Worm (Caenorhabditis elegans): ENCODE results near the gene cdc-42.

The cdc-42 gene

DNA sequence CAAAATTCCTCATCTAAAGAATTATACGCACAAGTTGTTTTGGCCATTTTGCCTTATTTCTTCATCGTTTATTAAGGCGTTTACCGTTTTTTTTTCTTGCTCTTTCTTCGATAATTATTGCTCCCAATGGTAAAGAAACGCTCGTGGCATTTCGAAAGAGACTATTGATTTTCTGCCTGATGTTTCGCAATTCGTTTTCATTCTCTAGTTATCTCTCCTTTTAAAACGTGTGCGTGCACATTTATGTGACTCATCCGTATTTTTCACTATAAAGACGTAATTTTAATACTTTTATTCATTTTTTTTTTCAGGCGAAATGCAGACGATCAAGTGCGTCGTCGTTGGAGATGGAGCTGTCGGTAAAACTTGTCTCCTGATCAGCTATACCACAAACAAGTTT is at the start of gene cdc-42:
Gene cdc-42 (plus strand): TSS at position 312 of the 400 bp plus-strand sequence.
- TF ChIP-seq unc-62 (GFP tag; optimal IDR thresholded peaks at IDR 0.05) = no peak

DNA sequence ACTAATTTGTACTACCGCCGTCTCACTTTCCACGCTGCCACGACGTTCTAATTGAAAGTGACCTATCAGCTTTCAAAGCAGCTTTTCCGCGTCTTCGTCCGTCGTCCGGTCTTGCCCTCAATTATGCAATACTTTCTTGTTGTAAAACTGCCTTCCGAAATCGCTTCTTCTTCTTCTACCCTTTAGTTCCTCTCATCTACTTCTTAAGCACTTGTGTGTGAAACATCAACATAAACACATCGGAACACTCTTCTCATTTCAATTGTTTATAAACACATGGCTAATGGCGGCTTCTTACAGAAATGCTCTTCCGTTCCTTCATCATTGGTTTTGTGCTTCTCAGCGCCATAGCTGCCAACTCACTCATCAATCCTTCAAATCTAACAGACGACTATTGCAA is 45.9 kb upstream of the cdc-42 start, which contains the start of gene F35D2.3:
Gene F35D2.3 (plus strand): TSS at position 301 of the 400 bp plus-strand sequence.
- no peak for TF ChIP-seq unc-62 (GFP tag; optimal IDR thresholded peaks at IDR 0.05)

DNA sequence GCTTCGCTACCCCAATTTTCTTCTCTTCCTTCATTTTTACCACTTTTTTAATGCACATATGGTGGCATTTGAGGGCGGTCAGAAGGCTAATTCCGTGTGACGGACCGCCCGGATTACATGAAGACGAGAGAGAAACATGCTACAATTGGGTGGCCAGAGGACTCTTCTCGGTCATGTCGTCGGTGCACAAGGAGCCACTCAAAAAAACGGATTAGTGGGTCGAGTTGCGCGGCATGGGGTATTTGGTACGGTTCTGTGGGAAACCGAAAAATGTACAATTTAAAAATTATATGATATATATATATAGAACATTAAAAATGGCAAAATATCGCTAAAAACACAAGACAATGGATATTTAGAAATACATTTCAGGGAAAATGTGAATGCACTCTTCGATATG is 45.4 kb upstream of the cdc-42 start:
- no peak for TF ChIP-seq unc-62 (GFP tag; optimal IDR thresholded peaks at IDR 0.05)

DNA sequence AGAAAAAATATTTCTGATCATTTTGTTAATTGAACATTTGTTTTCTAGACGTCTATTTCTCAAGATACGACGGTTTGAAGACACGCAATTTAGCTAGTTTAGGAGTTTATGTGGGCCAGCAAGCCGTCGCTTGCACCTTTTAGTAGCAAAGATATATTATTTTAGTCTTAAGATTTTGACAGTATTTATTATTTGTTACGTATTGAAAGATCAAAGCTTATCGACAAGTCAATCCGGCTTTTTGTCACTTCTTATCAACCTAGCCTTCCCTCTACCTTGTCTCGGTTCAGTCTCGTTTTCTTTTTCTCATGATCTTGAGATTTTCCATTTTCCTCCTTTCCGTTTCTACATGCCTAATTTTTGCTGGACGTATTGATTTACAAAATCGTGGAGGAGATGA is 42.1 kb upstream of the cdc-42 start, which contains the start of gene F35D2.2:
Gene F35D2.2 (plus strand): TSS at position 301 of the 400 bp plus-strand sequence.
- TF ChIP-seq unc-62 (GFP tag; optimal IDR thresholded peaks at IDR 0.05) = no peak

DNA sequence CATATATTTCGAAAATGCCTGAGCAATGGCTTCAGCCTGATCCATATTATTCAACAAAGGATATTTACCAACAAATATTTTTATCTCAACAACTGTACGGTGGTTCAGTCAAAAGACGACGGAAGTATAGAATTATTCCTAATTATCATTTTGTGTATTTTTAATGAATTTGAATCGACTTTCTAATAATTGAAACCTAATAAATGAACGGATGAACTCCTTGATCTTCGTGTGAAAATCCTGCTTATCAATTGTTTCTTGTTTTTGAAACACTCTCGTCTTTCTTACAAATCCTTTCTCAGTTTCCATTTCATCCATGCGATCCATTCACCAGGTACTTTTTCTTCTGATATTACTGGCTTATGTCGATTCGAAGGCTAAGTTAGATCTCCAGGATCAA is 40.6 kb upstream of the cdc-42 start, which contains the start of gene F35D2.1:
Gene F35D2.1 (plus strand): TSS at position 301 of the 400 bp plus-strand sequence.
- no peak for TF ChIP-seq unc-62 (GFP tag; optimal IDR thresholded peaks at IDR 0.05)

DNA sequence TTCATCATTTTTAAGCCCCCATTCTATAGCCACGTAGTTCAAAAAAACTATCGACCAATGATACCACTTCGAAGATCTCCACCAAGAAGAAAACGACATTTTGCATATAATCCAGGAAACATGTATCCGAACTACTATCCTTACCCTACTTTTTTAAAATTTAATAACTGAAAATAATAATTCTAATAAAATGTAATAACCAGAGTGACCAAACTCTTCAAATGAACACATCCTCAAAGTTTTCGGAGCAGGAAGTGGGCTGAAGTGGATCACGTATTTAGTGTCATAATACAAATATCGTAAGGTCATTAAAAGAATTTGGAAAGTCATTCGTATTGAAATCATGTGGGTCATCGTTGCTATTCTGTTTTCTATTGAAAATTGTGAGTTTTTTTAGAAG is 38.8 kb upstream of the cdc-42 start, which contains the start of gene F35D2.6:
Gene F35D2.6 (plus strand): TSS at position 301 of the 400 bp plus-strand sequence.
- TF ChIP-seq unc-62 (GFP tag; optimal IDR thresholded peaks at IDR 0.05) = no peak

DNA sequence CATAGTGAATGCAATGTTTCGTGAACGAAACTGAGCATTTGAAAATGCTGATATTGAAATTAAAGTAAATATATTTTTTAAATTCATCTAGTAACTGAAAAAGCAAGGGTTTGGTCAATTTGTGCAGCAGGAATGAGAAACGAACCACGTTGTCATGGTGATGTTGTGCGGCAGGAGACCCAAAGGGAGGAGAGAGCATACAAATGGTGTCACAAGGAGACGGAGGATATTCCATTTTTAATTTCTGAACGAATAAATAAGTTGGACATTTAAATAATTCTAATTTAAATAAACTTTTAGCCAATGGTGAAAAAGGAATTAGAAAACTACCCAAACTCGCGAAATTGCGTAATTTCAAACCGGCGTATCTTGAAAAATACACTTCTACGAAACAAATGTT is 32.7 kb upstream of the cdc-42 start, which contains the start of gene mks-3:
Gene mks-3 (minus strand): TSS at position 101 of the 400 bp plus-strand sequence.
- no peak for TF ChIP-seq unc-62 (GFP tag; optimal IDR thresholded peaks at IDR 0.05)

DNA sequence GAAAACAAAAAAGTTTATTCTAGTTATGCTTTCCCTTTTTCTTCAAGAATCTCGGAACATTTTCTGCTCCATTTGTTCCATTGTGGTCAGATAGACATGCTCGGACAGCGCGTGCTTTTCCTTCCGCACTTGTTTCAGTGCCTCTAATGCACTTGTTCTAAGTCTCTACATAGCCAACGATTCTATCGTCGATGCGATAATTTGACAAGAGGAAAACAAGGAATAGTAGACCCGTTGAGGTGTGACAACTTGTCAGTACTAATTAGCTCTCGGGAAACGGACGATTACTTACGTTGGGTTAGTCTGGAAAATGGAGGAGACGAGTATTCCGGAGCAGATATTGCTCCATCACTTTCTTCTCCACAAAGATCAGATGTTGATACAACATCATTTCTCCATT is 28.0 kb upstream of the cdc-42 start:
- TF ChIP-seq unc-62 (GFP tag; optimal IDR thresholded peaks at IDR 0.05) = no peak

DNA sequence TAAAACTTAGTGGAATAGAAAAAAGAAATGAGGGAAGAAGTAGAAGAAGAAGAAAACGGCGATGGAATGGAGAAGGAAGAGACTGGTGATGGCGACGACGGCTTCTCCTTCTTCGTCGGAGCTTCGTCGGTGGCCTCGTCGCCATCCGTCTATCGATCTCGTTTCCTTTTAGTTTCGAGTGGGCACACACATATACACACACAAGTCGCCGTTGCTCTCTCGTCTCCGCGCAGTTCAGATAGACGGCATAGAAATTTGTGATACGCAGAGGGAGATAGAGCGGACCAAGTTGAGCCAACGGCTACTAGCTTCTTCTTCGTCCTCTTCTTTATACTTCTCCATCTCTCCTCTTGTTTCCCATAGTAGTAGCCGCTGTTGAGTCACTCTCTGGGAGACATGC is 23.0 kb upstream of the cdc-42 start:
- no peak for TF ChIP-seq unc-62 (GFP tag; optimal IDR thresholded peaks at IDR 0.05)

DNA sequence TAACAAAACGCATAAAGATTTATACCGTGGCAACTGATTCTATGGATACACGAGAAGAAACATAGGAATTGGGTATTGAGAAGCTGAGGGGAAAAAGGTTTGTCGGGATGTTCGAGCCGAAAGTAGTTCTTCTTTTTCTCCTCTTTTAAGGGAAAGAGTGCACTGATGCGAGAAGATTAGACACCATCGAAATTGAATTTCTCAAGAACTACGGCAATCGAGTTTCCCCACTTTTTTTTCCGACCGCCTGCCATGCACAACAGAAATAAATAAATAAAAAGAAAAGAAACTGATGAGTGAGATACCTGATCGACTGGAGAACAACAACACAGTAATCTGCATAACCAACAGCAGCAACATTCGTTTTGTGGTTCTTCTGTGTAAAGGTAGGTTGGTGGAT is 22.0 kb upstream of the cdc-42 start:
- no peak for TF ChIP-seq unc-62 (GFP tag; optimal IDR thresholded peaks at IDR 0.05)

DNA sequence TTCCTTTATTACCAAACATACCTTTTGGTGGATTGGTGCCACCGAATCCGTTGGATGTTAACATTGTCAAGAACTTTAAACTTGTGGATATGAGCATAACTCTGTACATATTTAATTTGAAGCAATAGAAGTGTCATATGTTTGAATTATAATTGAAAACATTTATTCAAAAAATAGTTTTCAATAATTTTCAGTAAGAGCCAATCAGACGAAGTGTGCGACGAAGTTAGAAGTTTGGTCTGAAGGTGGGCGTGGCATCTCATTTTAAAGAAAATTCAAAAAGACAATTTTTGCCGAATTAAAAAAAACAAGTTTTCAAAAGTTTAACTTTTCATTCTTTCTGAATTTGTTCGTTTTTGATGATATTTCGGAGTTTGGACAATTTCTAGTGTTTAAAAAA is 21.4 kb upstream of the cdc-42 start, which contains the start of gene syd-1:
Gene syd-1 (minus strand): TSS at position 101 of the 400 bp plus-strand sequence.
- no peak for TF ChIP-seq unc-62 (GFP tag; optimal IDR thresholded peaks at IDR 0.05)

DNA sequence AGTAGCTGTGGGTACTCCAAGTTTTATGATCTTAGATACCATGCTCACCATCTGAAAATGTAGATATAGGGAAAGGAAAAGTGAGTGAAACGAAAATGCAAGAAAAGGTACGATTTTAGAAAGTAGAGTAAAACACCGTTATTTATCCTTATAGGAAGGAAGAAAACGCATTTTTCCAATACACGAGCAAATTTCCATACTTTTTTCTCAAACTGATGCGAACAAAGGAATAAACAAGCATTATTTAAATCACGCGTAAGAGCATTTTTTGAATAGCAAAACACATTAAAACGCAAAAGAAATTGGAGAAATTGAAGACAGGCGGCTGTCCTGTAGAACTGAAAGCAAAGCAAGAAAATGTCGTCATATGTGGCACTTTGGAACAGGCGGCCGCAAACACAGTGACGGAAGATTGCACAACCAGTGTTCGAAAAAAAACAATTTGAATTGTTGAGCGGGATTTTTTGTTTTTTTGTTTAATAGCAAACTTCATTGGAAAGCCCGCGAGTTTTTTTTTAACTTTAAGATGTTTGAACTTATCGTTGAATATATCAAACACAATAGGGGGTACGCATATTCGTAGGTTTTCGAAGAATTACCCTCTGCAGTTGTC is 17.4 kb upstream of the cdc-42 start, which contains the start of gene pgam-5:
Gene pgam-5 (minus strand): TSS at position 51 of the 613 bp plus-strand sequence.
- TF ChIP-seq unc-62 (GFP tag; optimal IDR thresholded peaks at IDR 0.05) = no peak

DNA sequence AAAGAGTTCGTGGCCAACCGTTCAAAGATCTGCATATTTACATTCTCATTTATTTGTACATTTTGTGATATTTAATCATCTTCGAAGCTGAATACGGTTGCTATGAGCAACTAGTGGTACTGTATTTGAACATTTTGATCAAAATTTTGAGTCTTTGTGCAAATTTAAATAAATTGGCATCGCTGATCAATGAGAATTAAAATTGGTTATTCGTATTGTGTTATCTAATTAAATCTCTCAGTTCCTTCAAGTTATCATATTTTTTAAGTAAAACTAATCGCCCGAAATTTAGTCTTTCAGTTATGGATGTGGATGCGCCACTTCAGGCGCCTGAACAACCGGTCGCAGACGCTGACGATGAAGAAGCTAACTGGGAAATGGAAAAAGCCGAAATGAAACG is 16.9 kb upstream of the cdc-42 start, which contains the start of gene npp-21:
Gene npp-21 (plus strand): TSS at position 301 of the 400 bp plus-strand sequence.
- no peak for TF ChIP-seq unc-62 (GFP tag; optimal IDR thresholded peaks at IDR 0.05)

DNA sequence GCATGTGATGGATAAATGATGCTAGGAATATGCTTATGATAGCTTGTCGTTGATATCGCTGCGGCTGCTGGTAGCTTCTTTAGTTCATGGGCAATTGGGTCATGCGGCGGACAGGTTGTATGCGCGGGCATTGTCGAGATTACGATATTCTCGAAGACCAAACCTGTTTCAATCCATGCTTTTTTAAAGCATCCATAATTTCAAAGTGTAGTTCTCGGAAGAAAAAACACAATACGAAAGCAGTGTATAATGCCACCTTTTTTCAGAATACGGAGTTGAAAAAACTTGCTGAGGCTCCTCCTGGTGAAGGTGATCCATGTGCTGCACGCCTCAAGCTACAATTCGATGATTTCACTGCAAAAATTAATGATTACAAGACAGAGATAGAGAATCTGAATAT is 10.9 kb upstream of the cdc-42 start, which contains the start of gene osm-8:
Gene osm-8 (minus strand): TSS at position 101 of the 400 bp plus-strand sequence.
- TF ChIP-seq unc-62 (GFP tag; optimal IDR thresholded peaks at IDR 0.05) = no peak

DNA sequence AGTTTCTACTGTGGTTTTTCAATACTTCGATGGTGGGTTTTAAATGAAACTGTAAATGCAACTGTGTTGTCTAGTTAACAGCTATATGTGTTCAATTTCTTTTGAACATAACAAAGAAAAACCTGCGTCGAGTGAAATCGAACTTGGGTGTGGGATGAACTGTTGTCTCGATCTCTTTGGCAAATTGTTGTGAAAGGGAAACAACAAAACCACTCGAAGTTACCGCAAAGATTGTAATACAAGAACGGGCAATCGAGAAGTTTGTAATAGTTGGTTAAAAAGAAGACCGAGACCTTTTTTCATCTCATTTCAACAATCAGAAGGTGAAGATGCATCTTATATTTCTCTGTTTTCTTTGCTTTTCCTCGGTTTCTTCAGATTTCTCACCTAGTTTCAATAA is 8.3 kb upstream of the cdc-42 start, which contains the start of gene lips-17:
Gene lips-17 (plus strand): TSS at position 301 of the 400 bp plus-strand sequence.
- TF ChIP-seq unc-62 (GFP tag; optimal IDR thresholded peaks at IDR 0.05) = no peak

DNA sequence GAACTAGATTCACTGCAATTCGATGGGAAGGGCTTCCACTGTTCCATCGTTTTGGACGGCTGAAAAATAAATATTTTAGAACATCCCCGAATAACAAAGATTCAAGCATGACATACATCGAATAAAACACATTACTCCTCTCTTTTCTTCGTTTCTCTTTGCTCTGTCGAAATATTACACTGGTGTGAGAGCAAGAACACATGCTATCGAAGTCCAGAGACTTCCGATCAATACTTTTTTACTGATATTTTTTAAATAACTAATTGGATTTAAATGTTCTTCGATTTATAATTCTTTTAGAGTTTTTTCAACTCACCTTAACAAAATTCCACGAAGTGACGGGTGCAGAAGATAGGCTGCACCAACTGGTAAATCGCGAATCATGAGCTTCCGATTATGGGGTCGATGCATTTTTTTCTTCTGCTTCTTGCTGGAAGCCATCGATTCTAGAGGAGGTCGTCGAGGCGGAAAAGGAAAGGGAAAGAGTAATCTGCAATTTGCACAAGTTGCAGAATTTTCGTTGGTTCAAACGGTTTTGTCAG is 2.9 kb upstream of the cdc-42 start, which contains the start of the genes oig-4 and R07G3.7:
Gene oig-4 (plus strand): TSS at position 301 of the 542 bp plus-strand sequence.
Gene R07G3.7 (minus strand): TSS at position 492 of the 542 bp plus-strand sequence.
- TF ChIP-seq unc-62 (GFP tag; optimal IDR thresholded peaks at IDR 0.05) = no peak

DNA sequence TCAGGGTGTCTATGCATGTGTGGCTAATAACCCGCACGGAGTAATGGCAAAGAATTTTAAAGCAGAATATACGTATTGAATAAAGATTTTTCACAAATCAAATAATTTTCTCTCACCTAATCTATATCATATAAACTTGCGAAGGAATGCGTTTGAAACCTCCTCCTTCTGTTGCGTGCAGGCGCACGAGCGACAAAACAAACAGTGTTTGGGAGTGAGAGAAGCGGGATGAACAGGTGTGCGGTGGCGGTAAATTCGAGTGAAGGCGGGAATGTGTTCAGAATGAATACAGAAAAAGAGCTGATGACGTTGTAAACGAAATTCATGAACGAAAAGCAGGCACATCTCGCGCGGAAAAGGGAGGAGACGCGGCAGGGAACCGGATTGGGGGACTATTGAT is 1.9 kb upstream of the cdc-42 start:
- TF ChIP-seq unc-62 (GFP tag; optimal IDR thresholded peaks at IDR 0.05) = no peak

Data from whole organism, dauer.